Worm (Caenorhabditis elegans) whole organism, L4/young adult: ENCODE data around the gene Y55F3BR.1.

Source experiments
- W03F9.2 ChIP-seq: fragments of 150-350 bp; optimal IDR thresholded peaks from 2 replicates; lab custom pipeline; 2014; ENCODE audit warnings: missing biosample characterization, missing genetic modification characterization
- him-1 ChIP-seq: sonication (generic microtip); optimal IDR thresholded peaks from 2 replicates; lab custom pipeline; 2016; ENCODE audit warnings: missing genotype, missing genetic modification reagents, missing genetic modification characterization, missing compliant biosample characterization

DNA sequence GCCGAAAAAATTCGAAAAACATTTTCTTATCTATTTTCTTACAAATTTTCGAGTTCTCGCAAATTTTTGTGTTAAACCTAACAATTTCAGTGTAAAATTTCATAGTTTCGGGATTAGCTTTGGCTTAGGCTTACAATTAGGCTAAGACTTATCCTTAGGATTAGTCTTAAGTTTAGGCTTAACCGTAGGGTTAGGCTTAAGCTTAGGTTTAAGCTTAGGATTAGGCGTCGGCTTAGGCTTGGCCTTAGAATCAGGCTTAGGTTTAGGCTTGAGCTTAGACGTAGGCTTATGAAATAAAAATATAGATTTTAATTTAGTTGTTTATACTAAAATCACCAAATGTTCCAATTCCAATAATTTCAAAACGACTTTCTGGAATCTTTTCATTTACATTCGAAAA, 18.6 kb upstream of the Y55F3BR.1 start:
- TF ChIP-seq him-1 (no peak), W03F9.2 (tag; lab: Kevin White, UChicago) (no peak)
